Fruit fly (Drosophila melanogaster): Measurements from ENCODE around the gene Arp2.

DNA sequence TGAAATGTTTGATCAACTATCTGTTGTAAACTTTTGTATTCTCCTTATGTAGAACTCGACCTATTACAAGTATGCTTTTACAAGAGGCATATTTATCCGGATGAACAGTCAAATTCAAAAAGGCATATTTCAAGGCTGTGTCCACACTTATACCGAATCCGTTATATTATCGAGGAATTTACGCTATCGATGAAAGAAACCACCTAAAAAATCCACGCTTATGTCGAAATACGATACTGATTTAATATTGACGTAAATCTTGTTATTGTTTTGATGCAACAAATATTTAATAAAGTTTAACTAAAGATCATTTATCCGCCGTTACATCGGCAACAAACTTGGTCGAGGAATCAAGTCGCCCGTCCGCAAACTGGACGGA, 33.9 kb upstream of the Arp2 start, which contains the start of gene CG13014:
- TF ChIP-seq CrebA (GFP tag; optimal IDR thresholded peaks at IDR 0.05; ENCODE audit: borderline replicate concordance) (no peak), OdsH (GFP tag; optimal IDR thresholded peaks at IDR 0.05) (no peak)
